Fruit fly (Drosophila melanogaster): ENCODE measurements around the gene CG43680.

- TF ChIP-seq CG8478 (optimal IDR thresholded peaks at IDR 0.05) (no peak), CTCF (optimal IDR thresholded peaks at IDR 0.05) (no peak)
These were observed 49.6 kb upstream of the CG43680 start for dm6 chr3L:15102669-15103309.

Measured in S2 (cell line).